Fruit fly (Drosophila melanogaster): ENCODE results near the gene TTLL1A.

- TF ChIP-seq CG10631 (GFP tag; optimal IDR thresholded peaks at IDR 0.05) (peak; percentile 13), Ets96B (tag; optimal IDR thresholded peaks at IDR 0.05) (peak; percentile 34), Eip78C (GFP tag) (peak; percentile 84), Sox15 (GFP tag; optimal IDR thresholded peaks at IDR 0.05) (no peak), CG32006 (GFP tag; optimal IDR thresholded peaks at IDR 0.05) (peak; percentile 53), Blimp-1 (GFP tag; optimal IDR thresholded peaks at IDR 0.05) (no peak), Sox14 (GFP tag; optimal IDR thresholded peaks at IDR 0.05) (no peak), CG8119 (GFP tag; IDR thresholded peaks at IDR 0.05) (peak; percentile 40; the same call in 2 of the 3 replicates), CG6854 (GFP tag; optimal IDR thresholded peaks at IDR 0.05) (no peak), Hr4 (GFP tag; optimal IDR thresholded peaks at IDR 0.05) (peak; percentile 38)
Observed at dm6 chrX:17218232-17218951, 16.0 kb upstream of the TTLL1A start, which contains the start of gene CG12998.

All from whole organism, prepupa.